Fruit fly (Drosophila melanogaster) whole organism, embryonic: ENCODE data around the gene CG42764.
A peak's percentile ranks its signal among the peaks of the same experiment; 100 is the strongest.

ENCODE experiments used
- Ada2b ChIP-seq: fragments of 200-800 bp; sonication (Bioruptor generic); IDR thresholded peaks from 2 replicates; pipeline ENCODE4 v1.3.6; 2022; ENCODE audit warnings: missing biosample characterization, missing genetic modification characterization
- Antp ChIP-seq: fragments of 200-800 bp; sonication (Bioruptor generic); optimal IDR thresholded peaks from 3 replicates; lab custom pipeline; 2016; ENCODE audit warnings: missing biosample characterization, missing genetic modification characterization
- Atf-2 ChIP-seq: fragments of 200-800 bp; sonication (Bioruptor generic); optimal IDR thresholded peaks from 2 replicates; lab custom pipeline; 2016; ENCODE audit warnings: missing biosample characterization, missing genetic modification characterization
- Atf3 ChIP-seq: fragments of 200-800 bp; sonication (Bioruptor generic); optimal IDR thresholded peaks from 3 replicates; lab custom pipeline; 2016; ENCODE audit warnings: missing biosample characterization, missing genetic modification characterization
- Bgb ChIP-seq: fragments of 200-800 bp; sonication (Bioruptor generic); IDR thresholded peaks from 2 replicates; pipeline ENCODE4 v1.3.6; 2022; ENCODE audit warnings: missing biosample characterization, missing genetic modification characterization; ENCODE audit not compliant: partially characterized antibody
- CG10543 ChIP-seq: fragments of 200-800 bp; sonication (Bioruptor generic); optimal IDR thresholded peaks from 3 replicates; lab custom pipeline; 2017; ENCODE audit warnings: missing biosample characterization, mild to moderate bottlenecking, missing genetic modification characterization, moderate library complexity
- CG11085 ChIP-seq: fragments of 200-800 bp; sonication (Bioruptor generic); IDR thresholded peaks from 2 replicates; pipeline ENCODE4 v1.3.6; 2022; ENCODE audit warnings: missing biosample characterization, missing genetic modification characterization
- CG11093 ChIP-seq: fragments of 200-800 bp; sonication (Bioruptor generic); IDR thresholded peaks from 3 replicates; pipeline ENCODE4 v1.3.6; 2022; ENCODE audit warnings: missing biosample characterization, missing genetic modification characterization
- CG12104 ChIP-seq: fragments of 200-800 bp; sonication (Bioruptor generic); optimal IDR thresholded peaks from 3 replicates; lab custom pipeline; 2016; ENCODE audit warnings: missing biosample characterization, missing genetic modification characterization
- CG14050 ChIP-seq: fragments of 200-800 bp; sonication (Bioruptor generic); IDR thresholded peaks from 3 replicates; pipeline ENCODE4 v1.3.6; 2022; ENCODE audit warnings: missing biosample characterization, missing genetic modification characterization
- CG14667 ChIP-seq: fragments of 200-800 bp; sonication (Bioruptor generic); IDR thresholded peaks from 2 replicates; pipeline ENCODE4 v1.3.6; 2022; ENCODE audit warnings: missing biosample characterization, missing genetic modification characterization
- CG15073 ChIP-seq: fragments of 200-800 bp; sonication (Bioruptor generic); optimal IDR thresholded peaks from 2 replicates; lab custom pipeline; 2016; ENCODE audit warnings: missing biosample characterization, missing genetic modification characterization
- CG16815 ChIP-seq: fragments of 200-800 bp; sonication (Bioruptor generic); optimal IDR thresholded peaks from 3 replicates; lab custom pipeline; 2017; ENCODE audit warnings: missing biosample characterization, mild to moderate bottlenecking, missing genetic modification characterization
- CG2129 ChIP-seq: fragments of 200-800 bp; sonication (Bioruptor generic); IDR thresholded peaks from 2 replicates; pipeline ENCODE4 v1.3.6; 2022; ENCODE audit warnings: missing biosample characterization, missing genetic modification characterization; ENCODE audit not compliant: partially characterized antibody
- CG30020 ChIP-seq: fragments of 200-800 bp; optimal IDR thresholded peaks from 2 replicates; lab custom pipeline; 2019; ENCODE audit warnings: missing biosample characterization, mild to moderate bottlenecking, missing genetic modification characterization, moderate library complexity
- CG3407 ChIP-seq: fragments of 200-800 bp; sonication (Bioruptor generic); optimal IDR thresholded peaks from 2 replicates; lab custom pipeline; 2018; ENCODE audit warnings: missing biosample characterization, mild to moderate bottlenecking, missing genetic modification characterization
- CG7839 ChIP-seq: fragments of 200-800 bp; sonication (Bioruptor generic); optimal IDR thresholded peaks from 3 replicates; lab custom pipeline; 2018; ENCODE audit warnings: missing biosample characterization, mild to moderate bottlenecking, missing genetic modification characterization, moderate library complexity
- CG8089 ChIP-seq: fragments of 200-800 bp; sonication (Bioruptor generic); optimal IDR thresholded peaks from 3 replicates; lab custom pipeline; 2016; ENCODE audit warnings: missing biosample characterization, missing genetic modification characterization
- CG8359 ChIP-seq: fragments of 200-800 bp; sonication (Bioruptor generic); optimal IDR thresholded peaks from 2 replicates; lab custom pipeline; 2017; ENCODE audit warnings: missing biosample characterization, mild to moderate bottlenecking, missing genetic modification characterization, borderline replicate concordance
- CTCF ChIP-seq: fragments of 200-800 bp; sonication (Bioruptor generic); optimal IDR thresholded peaks from 2 replicates; lab custom pipeline; 2017; ENCODE audit warnings: missing biosample characterization, mild to moderate bottlenecking, missing genetic modification characterization, moderate library complexity
- Camta ChIP-seq: fragments of 200-800 bp; sonication (Bioruptor generic); optimal IDR thresholded peaks from 2 replicates; lab custom pipeline; 2016; ENCODE audit warnings: missing biosample characterization, missing genetic modification characterization
- Doc2 ChIP-seq: fragments of 200-800 bp; sonication (Bioruptor generic); IDR thresholded peaks from 2 replicates; pipeline ENCODE4 v1.3.6; 2022; ENCODE audit warnings: missing biosample characterization, missing genetic modification characterization
- Drgx ChIP-seq: fragments of 200-800 bp; sonication (Bioruptor generic); IDR thresholded peaks from 2 replicates; pipeline ENCODE4 v1.3.6; 2022; ENCODE audit warnings: missing biosample characterization, missing genetic modification characterization
- Fer1 ChIP-seq: fragments of 200-800 bp; sonication (Bioruptor generic); optimal IDR thresholded peaks from 2 replicates; lab custom pipeline; 2017; ENCODE audit warnings: missing biosample characterization, mild to moderate bottlenecking, missing genetic modification characterization
- H2.0 ChIP-seq: fragments of 200-800 bp; sonication (Bioruptor generic); IDR thresholded peaks from 2 replicates; pipeline ENCODE4 v1.3.6; 2022; ENCODE audit warnings: missing biosample characterization, missing genetic modification characterization
- HLH54F ChIP-seq: fragments of 200-800 bp; sonication (Bioruptor generic); optimal IDR thresholded peaks from 3 replicates; lab custom pipeline; 2016; ENCODE audit warnings: missing biosample characterization, missing genetic modification characterization
- Lhr ChIP-seq: fragments of 200-800 bp; sonication (Bioruptor generic); optimal IDR thresholded peaks from 3 replicates; lab custom pipeline; 2017; ENCODE audit warnings: mild to moderate bottlenecking, missing biosample characterization, missing genetic modification reagents, missing genetic modification characterization
- Med ChIP-seq: fragments of 200-800 bp; sonication (Bioruptor generic); peaks from one replicate; lab custom pipeline; 2016; ENCODE audit warnings: missing biosample characterization, missing genetic modification characterization, mild to moderate bottlenecking, inconsistent platforms, moderate library complexity
- NC2α ChIP-seq: fragments of 200-800 bp; sonication (Bioruptor generic); optimal IDR thresholded peaks from 2 replicates; lab custom pipeline; 2016; ENCODE audit warnings: missing biosample characterization, missing genetic modification characterization
- NK7.1 ChIP-seq: fragments of 200-800 bp; sonication (Bioruptor generic); optimal IDR thresholded peaks from 3 replicates; lab custom pipeline; 2016; ENCODE audit warnings: missing biosample characterization, missing genetic modification characterization
- Nf-YB ChIP-seq: fragments of 200-800 bp; sonication (Bioruptor generic); optimal IDR thresholded peaks from 3 replicates; lab custom pipeline; 2019; ENCODE audit warnings: missing biosample characterization, mild to moderate bottlenecking, missing genetic modification characterization, moderate library complexity
- Pdp1 ChIP-seq, 2 experiments: fragments of 200-800 bp; sonication (Bioruptor generic); optimal IDR thresholded peaks; 3 replicates each; lab custom pipeline; 2016; ENCODE audit warnings: missing biosample characterization in 2 of 2, missing genetic modification characterization in 2 of 2, mild to moderate bottlenecking in 1 of 2, moderate library complexity in 1 of 2
- Side ChIP-seq: fragments of 200-800 bp; sonication (Bioruptor generic); optimal IDR thresholded peaks from 2 replicates; lab custom pipeline; 2016; ENCODE audit warnings: missing biosample characterization, missing genetic modification characterization
- Xrp1 ChIP-seq: fragments of 200-800 bp; sonication (Bioruptor generic); IDR thresholded peaks from 2 replicates; pipeline ENCODE4 v1.3.6; 2022; ENCODE audit warnings: missing biosample characterization, missing genetic modification characterization
- al ChIP-seq: fragments of 200-800 bp; sonication (Bioruptor generic); IDR thresholded peaks from 2 replicates; pipeline ENCODE4 v1.3.6; 2022; ENCODE audit warnings: missing biosample characterization, missing genetic modification characterization
- aop ChIP-seq: fragments of 200-800 bp; sonication (Bioruptor generic); IDR thresholded peaks from 2 replicates; pipeline ENCODE4 v1.3.6; 2022; ENCODE audit warnings: missing biosample characterization, missing genetic modification characterization
- bab2 ChIP-seq: fragments of 200-800 bp; sonication (Bioruptor generic); optimal IDR thresholded peaks from 2 replicates; lab custom pipeline; 2016; ENCODE audit warnings: missing biosample characterization, missing genetic modification characterization
- caup ChIP-seq: fragments of 200-800 bp; sonication (Bioruptor generic); optimal IDR thresholded peaks from 3 replicates; lab custom pipeline; 2017; ENCODE audit warnings: missing biosample characterization, mild to moderate bottlenecking, missing genetic modification characterization, moderate library complexity; ENCODE audit not compliant: severe bottlenecking
- chinmo ChIP-seq: fragments of 200-800 bp; sonication (Bioruptor generic); IDR thresholded peaks from 4 replicates; pipeline ENCODE4 v1.3.6; 2022; ENCODE audit warnings: missing biosample characterization, missing genetic modification characterization; ENCODE audit not compliant: partially characterized antibody
- emc ChIP-seq: fragments of 200-800 bp; sonication (Bioruptor generic); optimal IDR thresholded peaks from 2 replicates; lab custom pipeline; 2016; ENCODE audit warnings: missing biosample characterization, missing genetic modification characterization
- fru ChIP-seq: fragments of >200 bp; optimal IDR thresholded peaks from 2 replicates; lab custom pipeline; 2017
- gsb-n ChIP-seq: fragments of 200-800 bp; sonication (Bioruptor generic); optimal IDR thresholded peaks from 3 replicates; lab custom pipeline; 2018; ENCODE audit warnings: missing biosample characterization, mild to moderate bottlenecking, missing genetic modification characterization
- inv ChIP-seq: fragments of 200-800 bp; sonication (Bioruptor generic); IDR thresholded peaks from 2 replicates; pipeline ENCODE4 v1.3.6; 2022; ENCODE audit warnings: missing biosample characterization, missing genetic modification characterization; ENCODE audit not compliant: partially characterized antibody
- nom ChIP-seq: fragments of 200-800 bp; sonication (Bioruptor generic); optimal IDR thresholded peaks from 2 replicates; lab custom pipeline; 2017; ENCODE audit warnings: missing biosample characterization, missing genetic modification characterization, mild to moderate bottlenecking, moderate library complexity, missing genetic modification reagents
- pho ChIP-seq: fragments of 200-800 bp; sonication (Bioruptor generic); optimal IDR thresholded peaks from 2 replicates; lab custom pipeline; 2016; ENCODE audit warnings: missing biosample characterization, missing genetic modification characterization
- row ChIP-seq: fragments of 200-800 bp; sonication (Bioruptor generic); IDR thresholded peaks from 3 replicates; pipeline ENCODE4 v1.3.6; 2022; ENCODE audit warnings: missing biosample characterization, missing genetic modification characterization
- sd ChIP-seq: fragments of 200-800 bp; sonication (Bioruptor generic); optimal IDR thresholded peaks from 3 replicates; lab custom pipeline; 2018; ENCODE audit warnings: missing biosample characterization, mild to moderate bottlenecking, missing genetic modification characterization, moderate library complexity
- sens-2 ChIP-seq: fragments of 200-800 bp; sonication (Bioruptor generic); IDR thresholded peaks from 2 replicates; pipeline ENCODE4 v1.3.6; 2022; ENCODE audit warnings: missing biosample characterization, missing genetic modification characterization
- so ChIP-seq: fragments of 200-800 bp; sonication (Bioruptor generic); IDR thresholded peaks from 3 replicates; pipeline ENCODE4 v1.3.6; 2022; ENCODE audit warnings: missing biosample characterization, missing genetic modification characterization
- sqz ChIP-seq: fragments of 200-800 bp; sonication (Bioruptor generic); optimal IDR thresholded peaks from 3 replicates; lab custom pipeline; 2018; ENCODE audit warnings: missing biosample characterization, mild to moderate bottlenecking, missing genetic modification characterization
- tap ChIP-seq: fragments of 200-800 bp; optimal IDR thresholded peaks from 3 replicates; lab custom pipeline; 2019; ENCODE audit warnings: missing biosample characterization, mild to moderate bottlenecking, missing genetic modification characterization, moderate library complexity
- trem ChIP-seq: fragments of 200-800 bp; optimal IDR thresholded peaks from 3 replicates; lab custom pipeline; 2019; ENCODE audit warnings: missing biosample characterization, mild to moderate bottlenecking, missing genetic modification characterization, moderate library complexity
- twi ChIP-seq: fragments of 200-800 bp; optimal IDR thresholded peaks from 2 replicates; lab custom pipeline; 2019; ENCODE audit warnings: missing biosample characterization, mild to moderate bottlenecking, missing genetic modification characterization, moderate library complexity

The CG42764 gene

DNA sequence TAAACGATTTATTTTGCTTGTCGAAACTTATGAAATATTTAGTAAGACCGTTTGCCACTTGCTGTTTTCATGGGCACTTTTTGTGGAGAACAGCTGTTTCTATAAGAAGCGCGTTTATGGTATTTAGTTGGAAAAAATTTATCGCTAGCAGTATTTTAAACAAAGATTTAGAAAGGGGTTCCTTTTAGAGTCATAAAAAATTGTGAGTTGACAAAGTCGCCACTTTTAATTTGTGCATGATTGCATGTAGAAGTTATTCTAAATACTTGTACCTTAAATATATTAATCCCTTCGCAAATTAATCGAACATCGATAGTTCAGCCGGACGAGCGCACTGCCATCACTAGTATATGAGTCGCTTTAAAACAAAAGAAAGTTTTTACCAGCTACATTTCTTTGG lies 33.5 kb downstream of the CG42764 start, which contains the start of the genes Las and Psn (continued):
- TF ChIP-seq CG8089 (GFP tag; lab: Kevin White, UChicago) (no peak), aop (GFP tag; lab: Robert Waterston, UW) (no peak), al (GFP tag; lab: Robert Waterston, UW) (no peak), Xrp1 (GFP tag; lab: Robert Waterston, UW) (no peak), tap (tag; lab: Kevin White, UChicago) (no peak), HLH54F (GFP tag; lab: Kevin White, UChicago) (no peak), NK7.1 (GFP tag; lab: Kevin White, UChicago) (no peak), Camta (GFP tag; lab: Kevin White, UChicago) (no peak), Atf3 (GFP tag; lab: Kevin White, UChicago) (no peak), Ada2b (GFP tag; lab: Robert Waterston, UW) (no peak), CG14050 (GFP tag; lab: Robert Waterston, UW) (no peak), CG8359 (GFP tag; lab: Kevin White, UChicago) (no peak), sqz (GFP tag; lab: Kevin White, UChicago) (no peak), Lhr (GFP tag; lab: Kevin White, UChicago) (peak; percentile 9), CG10543 (GFP tag; lab: Kevin White, UChicago) (no peak), nom (GFP tag; lab: Kevin White, UChicago) (peak; percentile 13), sd (tag; lab: Kevin White, UChicago) (no peak), Drgx (no peak), NC2α (no peak), CTCF (GFP tag; lab: Kevin White, UChicago) (no peak), H2.0 (GFP tag; lab: Robert Waterston, UW) (no peak), Bgb (0 out of 2 replicates have a peak, but pooled peaks have one; percentile 32), Fer1 (GFP tag; lab: Kevin White, UChicago) (peak; percentile 3), chinmo (GFP tag; lab: Robert Waterston, UW) (no peak), Antp (no peak), bab2 (GFP tag; lab: Kevin White, UChicago) (no peak), caup (no peak), twi (tag; lab: Kevin White, UChicago) (no peak), pho (no peak), fru (no peak), CG11093 (GFP tag; lab: Robert Waterston, UW) (no peak), gsb-n (tag; lab: Kevin White, UChicago) (no peak), Doc2 (GFP tag; lab: Robert Waterston, UW) (no peak), CG15073 (GFP tag; lab: Kevin White, UChicago) (no peak), Atf-2 (GFP tag; lab: Kevin White, UChicago) (no peak), emc (GFP tag; lab: Kevin White, UChicago) (no peak), CG12104 (no peak), Nf-YB (GFP tag; lab: Kevin White, UChicago) (no peak), Med (GFP tag; lab: Kevin White, UChicago) (peak; percentile 90), Pdp1 (GFP tag; optimal IDR thresholded peaks at IDR 0.05; lab: Kevin White, UChicago) (peak; percentile 28 to 76), trem (tag; lab: Kevin White, UChicago) (peak; percentile 70), CG30020 (tag; lab: Kevin White, UChicago) (peak; percentile 58), CG7839 (tag; lab: Kevin White, UChicago) (no peak), CG2129 (GFP tag; lab: Robert Waterston, UW) (0 out of 2 replicates have a peak, but pooled peaks have one; percentile 36), CG11085 (no peak), sens-2 (GFP tag; lab: Robert Waterston, UW) (no peak), inv (GFP tag; lab: Robert Waterston, UW) (peak; percentile 45; the same call in 1 of the 2 replicates), CG14667 (no peak), CG16815 (GFP tag; lab: Kevin White, UChicago) (no peak), CG3407 (GFP tag; lab: Kevin White, UChicago) (no peak), Side (no peak), row (GFP tag; lab: Robert Waterston, UW) (peak; percentile 50), so (no peak)
